Worm (Caenorhabditis elegans) whole organism, L4 larva: ENCODE measurements around the gene atgp-2.

ENCODE experiments used
- D1046.2 ChIP-seq: fragments of 200-800 bp; sonication (Bioruptor generic); IDR thresholded peaks from 2 replicates; pipeline ENCODE4 v1.3.6; 2022; ENCODE audit warnings: missing genetic modification characterization, missing compliant biosample characterization
- T26A8.4 ChIP-seq: fragments of 200-800 bp; sonication (Bioruptor generic); IDR thresholded peaks from 2 replicates; pipeline ENCODE4 v1.3.6; 2022; ENCODE audit warnings: missing genetic modification characterization, missing compliant biosample characterization
- Y75B8A.6 ChIP-seq: fragments of 200-800 bp; sonication (Bioruptor generic); IDR thresholded peaks from 2 replicates; pipeline ENCODE4 v1.3.6; 2022; ENCODE audit warnings: missing genetic modification reagents, missing genetic modification characterization, missing compliant biosample characterization
- ZK337.2 ChIP-seq: fragments of 200-800 bp; sonication (Bioruptor generic); IDR thresholded peaks from 2 replicates; pipeline ENCODE4 v1.3.6; 2022; ENCODE audit warnings: missing genetic modification reagents, missing genetic modification characterization, missing compliant biosample characterization
- aha-1 ChIP-seq: fragments of 150-350 bp; peaks from one replicate; lab custom pipeline; 2014; ENCODE audit warnings: missing biosample characterization, missing genetic modification characterization
- aly-2 ChIP-seq: sonication (generic microtip); optimal IDR thresholded peaks from 2 replicates; lab custom pipeline; 2018; ENCODE audit warnings: missing biosample characterization, missing genetic modification characterization
- attf-4 ChIP-seq: sonication (generic microtip); optimal IDR thresholded peaks from 3 replicates; lab custom pipeline; 2017; ENCODE audit warnings: missing biosample characterization, missing genetic modification characterization
- ceh-28 ChIP-seq: fragments of 150-350 bp; optimal IDR thresholded peaks from 2 replicates; lab custom pipeline; 2014; ENCODE audit warnings: missing biosample characterization, missing genetic modification reagents, missing genetic modification characterization
- daf-16 ChIP-seq, 3 experiments: sonication (generic microtip); optimal IDR thresholded peaks; 2 replicates each; lab custom pipeline; 2016 to 2017; ENCODE audit warnings: missing genetic modification characterization in 3 of 3, missing genetic modification reagents in 3 of 3, mild to moderate bottlenecking in 2 of 3, missing compliant biosample characterization in 2 of 3, missing biosample characterization in 1 of 3, moderate library complexity in 1 of 3
- daf-19 ChIP-seq: fragments of 200-800 bp; sonication (Bioruptor generic); conservative IDR thresholded peaks from 2 replicates; pipeline ENCODE4 v1.3.6; 2022; ENCODE audit warnings: missing genetic modification characterization, missing compliant biosample characterization
- duxl-1 ChIP-seq: sonication (generic microtip); optimal IDR thresholded peaks from 2 replicates; lab custom pipeline; 2016; ENCODE audit warnings: mild to moderate bottlenecking, missing genetic modification characterization, moderate library complexity, missing compliant biosample characterization; ENCODE audit not compliant: poor library complexity
- fos-1 ChIP-seq: fragments of 150-350 bp; optimal IDR thresholded peaks from 2 replicates; lab custom pipeline; 2014; ENCODE audit warnings: missing biosample characterization, missing genetic modification characterization
- hlh-11 ChIP-seq: fragments of 200-800 bp; sonication (Bioruptor generic); optimal IDR thresholded peaks from 2 replicates; lab custom pipeline; 2018; ENCODE audit warnings: mild to moderate bottlenecking, missing genetic modification characterization, missing compliant biosample characterization
- lim-7 ChIP-seq: fragments of 200-800 bp; sonication (Bioruptor generic); IDR thresholded peaks from 2 replicates; pipeline ENCODE4 v1.3.6; 2022; ENCODE audit warnings: missing genetic modification characterization, missing compliant biosample characterization
- lin-29 ChIP-seq: fragments of 200-800 bp; sonication (Bioruptor generic); IDR thresholded peaks from 2 replicates; pipeline ENCODE4 v1.3.6; 2022; ENCODE audit warnings: missing genetic modification reagents, missing genetic modification characterization, missing compliant biosample characterization
- lin-39 ChIP-seq: fragments of 150-350 bp; optimal IDR thresholded peaks from 2 replicates; lab custom pipeline; 2014; ENCODE audit warnings: missing biosample characterization, missing genetic modification reagents, missing genetic modification characterization
- madf-5 ChIP-seq, 2 experiments: fragments of 200-800 bp; sonication (Bioruptor generic); IDR thresholded peaks; 2 replicates each; pipeline ENCODE4 v1.3.6; 2022; ENCODE audit warnings: missing compliant biosample characterization in 2 of 2, missing genetic modification characterization in 2 of 2
- mdl-1 ChIP-seq, 2 experiments: fragments of 150-350 bp in 1 of 2; sonication (generic microtip) in 1 of 2; optimal IDR thresholded peaks; 2 replicates each; lab custom pipeline; 2014 to 2017; ENCODE audit warnings: missing biosample characterization in 2 of 2, missing genetic modification characterization in 2 of 2
- mxl-3 ChIP-seq: fragments of 200-800 bp; sonication (Bioruptor generic); optimal IDR thresholded peaks from 2 replicates; lab custom pipeline; 2018; ENCODE audit warnings: mild to moderate bottlenecking, missing genetic modification characterization, missing compliant biosample characterization
- nhr-111 ChIP-seq: fragments of 200-800 bp; sonication (Bioruptor generic); optimal IDR thresholded peaks from 2 replicates; lab custom pipeline; 2018; ENCODE audit warnings: mild to moderate bottlenecking, missing genetic modification characterization, missing compliant biosample characterization
- nhr-28 ChIP-seq: fragments of 150-350 bp; optimal IDR thresholded peaks from 2 replicates; lab custom pipeline; 2014; ENCODE audit warnings: missing biosample characterization, missing genetic modification characterization
- nhr-42 ChIP-seq: fragments of 200-800 bp; sonication (Bioruptor generic); IDR thresholded peaks from 2 replicates; pipeline ENCODE4 v1.3.6; 2022; ENCODE audit warnings: missing genetic modification characterization, missing compliant biosample characterization
- nhr-77 ChIP-seq: fragments of 150-350 bp; optimal IDR thresholded peaks from 2 replicates; lab custom pipeline; 2014; ENCODE audit warnings: missing biosample characterization, missing genetic modification characterization
- pha-4 ChIP-seq, 2 experiments: fragments of 150-350 bp in 1 of 2; fragments of 200-800 bp in 1 of 2; sonication (Bioruptor generic) in 1 of 2; IDR thresholded peaks in 1 of 2; optimal IDR thresholded peaks in 1 of 2; 2 replicates each; pipeline versions ENCODE4 v1.3.6 to Lab custom; 2014 to 2022; ENCODE audit warnings: missing genetic modification characterization in 2 of 2, missing genetic modification reagents in 2 of 2, missing biosample characterization in 1 of 2, missing compliant biosample characterization in 1 of 2
- php-3 ChIP-seq: fragments of 200-800 bp; sonication (Bioruptor generic); IDR thresholded peaks from 2 replicates; pipeline ENCODE4 v1.3.6; 2022; ENCODE audit warnings: missing genetic modification reagents, missing genetic modification characterization, missing compliant biosample characterization
- set-16 ChIP-seq: fragments of 200-800 bp; sonication (Bioruptor generic); IDR thresholded peaks from 2 replicates; pipeline ENCODE4 v1.3.6; 2022; ENCODE audit warnings: missing genetic modification reagents, missing genetic modification characterization, missing compliant biosample characterization
- spr-1 ChIP-seq: sonication (generic microtip); optimal IDR thresholded peaks from 2 replicates; lab custom pipeline; 2016; ENCODE audit warnings: mild to moderate bottlenecking, missing genetic modification characterization, missing compliant biosample characterization
- unc-62 ChIP-seq, 3 experiments: fragments of 150-350 bp in 1 of 3; sonication (generic microtip); optimal IDR thresholded peaks in 2 of 3; peaks in 1 of 3; 1 replicate in 1 of 3; 2 replicates in 2 of 3; lab custom pipeline; 2014 to 2017; ENCODE audit warnings: missing biosample characterization in 3 of 3, missing genetic modification characterization in 3 of 3, missing genetic modification reagents in 3 of 3, missing genotype in 1 of 3
- vab-7 ChIP-seq: fragments of 200-800 bp; sonication (Bioruptor generic); IDR thresholded peaks from 2 replicates; pipeline ENCODE4 v1.3.6; 2022; ENCODE audit warnings: missing genetic modification reagents, missing genetic modification characterization, missing compliant biosample characterization
- zfp-2 ChIP-seq: sonication (generic microtip); optimal IDR thresholded peaks from 2 replicates; lab custom pipeline; 2016; ENCODE audit warnings: mild to moderate bottlenecking, missing genetic modification characterization, missing compliant biosample characterization
- zip-11 ChIP-seq: fragments of 200-800 bp; sonication (Bioruptor generic); IDR thresholded peaks from 2 replicates; pipeline ENCODE4 v1.3.6; 2022; ENCODE audit warnings: missing genetic modification characterization, missing compliant biosample characterization
- zip-2 ChIP-seq: fragments of 150-350 bp; optimal IDR thresholded peaks from 2 replicates; lab custom pipeline; 2014; ENCODE audit warnings: missing biosample characterization, missing genetic modification characterization

The atgp-2 gene

DNA sequence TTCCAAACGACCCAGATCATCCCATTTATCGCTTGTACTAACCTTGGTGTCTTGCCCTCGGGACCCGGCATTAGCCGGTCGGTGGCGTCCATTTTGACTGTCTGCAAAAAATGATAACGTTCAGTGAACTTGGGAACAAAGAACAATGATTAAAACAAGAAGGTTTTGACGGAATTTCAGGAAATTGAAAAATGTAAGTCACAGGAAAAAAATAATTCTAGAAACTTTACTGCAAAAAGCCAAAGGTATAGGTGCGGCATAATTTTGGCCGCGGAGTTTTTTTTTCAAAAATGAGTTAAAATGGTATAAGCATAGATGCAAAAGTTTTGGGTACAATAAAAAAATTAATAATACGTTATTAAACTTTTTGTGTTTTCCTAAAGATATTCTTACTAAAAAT is at the start of gene atgp-2:
TSS of gene atgp-2 (minus strand) at position 101 of the 400 bp plus-strand sequence.
- TF ChIP-seq attf-4 (tag; lab: Kevin White, UChicago), result no peak
- no peak for TF ChIP-seq lin-39
- no peak for TF ChIP-seq Y75B8A.6 (GFP tag; lab: Robert Waterston, UW)
- TF ChIP-seq fos-1 (tag; lab: Kevin White, UChicago), result no peak
- TF ChIP-seq duxl-1, result no peak
- no peak for TF ChIP-seq ZK337.2 (GFP tag; lab: Robert Waterston, UW)
- no peak for TF ChIP-seq D1046.2 (GFP tag; lab: Robert Waterston, UW)
- no peak for TF ChIP-seq zip-11 (GFP tag; lab: Robert Waterston, UW)
- no peak for TF ChIP-seq madf-5 (GFP tag; IDR thresholded peaks at IDR 0.05; lab: Robert Waterston, UW)
- no peak for TF ChIP-seq ceh-28 (tag; lab: Kevin White, UChicago)
- TF ChIP-seq nhr-111 (GFP tag; lab: Kevin White, UChicago), result no peak
- no peak for TF ChIP-seq vab-7 (GFP tag; lab: Robert Waterston, UW)
- no peak for TF ChIP-seq aly-2 (tag; lab: Kevin White, UChicago)
- TF ChIP-seq hlh-11 (tag; lab: Kevin White, UChicago), result no peak
- no peak for TF ChIP-seq lim-7 (GFP tag; lab: Robert Waterston, UW)

DNA sequence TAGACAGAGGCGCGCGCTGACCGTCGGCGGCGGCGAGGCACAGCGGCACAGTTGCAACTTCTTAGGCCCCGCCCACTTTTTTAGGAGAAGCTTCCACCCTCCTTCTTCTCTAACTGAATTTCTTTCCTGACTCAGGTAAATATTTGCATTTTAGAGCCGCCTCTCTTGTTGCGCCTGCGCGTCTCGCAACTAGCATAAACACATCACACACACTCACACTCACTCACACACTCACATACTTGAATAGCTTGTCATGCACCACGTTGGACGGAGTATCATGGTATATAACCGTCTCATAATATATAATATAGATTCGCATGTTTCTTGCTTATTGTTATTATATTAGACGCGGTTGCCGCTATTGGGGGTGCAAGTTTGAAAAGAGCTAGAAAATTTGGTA is 40.5 kb upstream of the atgp-2 start, which contains the start of gene unc-52:
TSS of gene unc-52 (minus strand) at position 80 of the 400 bp plus-strand sequence.
- TF ChIP-seq set-16 (peak; percentile 13; the same call in 1 of the 2 replicates), pha-4 (GFP tag; IDR thresholded peaks at IDR 0.05; lab: Robert Waterston, UW) (no peak), pha-4 (tag; optimal IDR thresholded peaks at IDR 0.05; lab: Kevin White, UChicago) (peak; percentile 56), zfp-2 (tag; lab: Kevin White, UChicago) (no peak)

- TF ChIP-seq php-3 (no peak), daf-19 (GFP tag; lab: Robert Waterston, UW) (no peak), set-16 (peak; percentile 70), lin-29 (GFP tag; lab: Robert Waterston, UW) (no peak), pha-4 (GFP tag; IDR thresholded peaks at IDR 0.05; lab: Robert Waterston, UW) (no peak), pha-4 (tag; optimal IDR thresholded peaks at IDR 0.05; lab: Kevin White, UChicago) (no peak), unc-62 (GFP tag; optimal IDR thresholded peaks at IDR 0.05 in 1 of 2; lab: Kevin White, UChicago) (peak in 1 of 2 experiments; percentile 60), unc-62 (tag; optimal IDR thresholded peaks at IDR 0.05; lab: Kevin White, UChicago) (no peak), zip-2 (tag; lab: Kevin White, UChicago) (no peak)
Measured at ce11 chrII:14683646-14684045, 39.8 kb upstream of the atgp-2 start.

ce11 chrII:14678157-14678556 is 34.3 kb upstream of the atgp-2 start, which contains the start of gene hhat-1:
TSS of gene hhat-1 (plus strand) at chrII:14678457.
- TF ChIP-seq aha-1 (tag; lab: Kevin White, UChicago) (peak; percentile 25), nhr-42 (GFP tag; lab: Robert Waterston, UW) (peak; percentile 11; the same call in 1 of the 2 replicates), mxl-3 (GFP tag; lab: Kevin White, UChicago) (peak; percentile 4), nhr-77 (tag; lab: Kevin White, UChicago) (no peak)

DNA sequence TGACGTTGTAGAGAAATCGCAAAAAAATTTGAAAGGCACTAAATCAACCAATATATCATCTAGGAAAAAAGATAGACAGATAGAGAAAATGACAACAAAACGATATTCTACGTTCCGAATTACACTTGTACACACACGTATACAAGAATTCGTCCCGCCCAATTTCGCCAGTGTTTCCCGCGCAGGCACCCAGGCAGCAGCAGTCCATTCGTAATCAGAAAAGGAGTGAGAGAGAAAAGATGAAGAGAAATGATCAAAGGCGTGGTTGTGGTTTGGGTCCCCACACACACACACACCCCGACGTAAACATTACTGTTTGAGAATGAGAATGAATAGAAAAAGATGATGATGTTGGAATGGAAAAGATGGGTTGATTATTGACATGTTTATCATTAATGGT is 29.8 kb upstream of the atgp-2 start:
- TF ChIP-seq mxl-3 (GFP tag; lab: Kevin White, UChicago) (peak; percentile 76), nhr-28 (tag; lab: Kevin White, UChicago) (peak; percentile 42), daf-16 (GFP tag; optimal IDR thresholded peaks at IDR 0.05; lab: Kevin White, UChicago) (no peak), daf-16 (tag; optimal IDR thresholded peaks at IDR 0.05; lab: Kevin White, UChicago) (no peak), aly-2 (tag; lab: Kevin White, UChicago) (no peak), mdl-1 (tag; optimal IDR thresholded peaks at IDR 0.05; lab: Kevin White, UChicago) (peak in 1 of 2 experiments; percentile 41), spr-1 (tag; lab: Kevin White, UChicago) (no peak), unc-62 (GFP tag; optimal IDR thresholded peaks at IDR 0.05 in 1 of 2; lab: Kevin White, UChicago) (peak in 1 of 2 experiments; percentile 68), unc-62 (tag; optimal IDR thresholded peaks at IDR 0.05; lab: Kevin White, UChicago) (no peak), T26A8.4 (GFP tag; lab: Robert Waterston, UW) (no peak)
